Fruit fly (Drosophila melanogaster) whole organism, prepupa: ENCODE measurements around the gene Rdl.

Experiments
- Blimp-1 ChIP-seq: fragments of 200-800 bp; sonication (Bioruptor generic); optimal IDR thresholded peaks from 3 replicates; lab custom pipeline; 2017; ENCODE audit warnings: missing biosample characterization, missing genetic modification characterization, mild to moderate bottlenecking, moderate library complexity, missing genetic modification reagents
- CG16779 ChIP-seq: fragments of 200-800 bp; sonication (Bioruptor generic); optimal IDR thresholded peaks from 3 replicates; lab custom pipeline; 2017; ENCODE audit warnings: missing biosample characterization, mild to moderate bottlenecking, missing genetic modification characterization
- CG3032 ChIP-seq: fragments of 200-800 bp; optimal IDR thresholded peaks from 2 replicates; lab custom pipeline; 2019; ENCODE audit warnings: missing biosample characterization, mild to moderate bottlenecking, missing genetic modification characterization, moderate library complexity
- Eip75B ChIP-seq: fragments of 200-800 bp; sonication (Bioruptor generic); optimal IDR thresholded peaks from 3 replicates; lab custom pipeline; 2016; ENCODE audit warnings: missing biosample characterization, missing genetic modification characterization
- Eip78C ChIP-seq: fragments of 200-800 bp; sonication (Bioruptor generic); peaks from one replicate; lab custom pipeline; 2016; ENCODE audit warnings: missing biosample characterization, missing genetic modification characterization
- Eip93F ChIP-seq: fragments of 200-800 bp; sonication (Bioruptor generic); optimal IDR thresholded peaks from 2 replicates; lab custom pipeline; 2016; ENCODE audit warnings: missing biosample characterization, mild to moderate bottlenecking, missing genetic modification characterization
- Gug ChIP-seq: fragments of 200-800 bp; sonication (Bioruptor generic); IDR thresholded peaks from 2 replicates; pipeline ENCODE4 v1.3.6; 2022; ENCODE audit warnings: missing biosample characterization, missing genetic modification characterization
- Hr38 ChIP-seq: sonication (Bioruptor generic); optimal IDR thresholded peaks from 2 replicates; lab custom pipeline; 2016; ENCODE audit warnings: missing biosample characterization, missing genetic modification characterization
- Lpt ChIP-seq: fragments of 200-800 bp; sonication (Bioruptor generic); optimal IDR thresholded peaks from 3 replicates; lab custom pipeline; 2016; ENCODE audit warnings: missing biosample characterization, missing genetic modification characterization
- Met ChIP-seq: fragments of 200-800 bp; sonication (Bioruptor generic); optimal IDR thresholded peaks from 3 replicates; lab custom pipeline; 2016; ENCODE audit warnings: missing biosample characterization, missing genetic modification characterization
- OdsH ChIP-seq: fragments of 200-800 bp; sonication (Bioruptor generic); optimal IDR thresholded peaks from 3 replicates; lab custom pipeline; 2016; ENCODE audit warnings: missing biosample characterization, missing genetic modification characterization
- esn ChIP-seq: fragments of 200-800 bp; sonication (Bioruptor generic); optimal IDR thresholded peaks from 2 replicates; lab custom pipeline; 2016; ENCODE audit warnings: missing biosample characterization, mild to moderate bottlenecking, missing genetic modification characterization, moderate library complexity
- spab ChIP-seq: fragments of 200-800 bp; sonication (Bioruptor generic); optimal IDR thresholded peaks from 2 replicates; lab custom pipeline; 2017; ENCODE audit warnings: missing biosample characterization, mild to moderate bottlenecking, missing genetic modification characterization, missing genetic modification reagents

dm6 chr3L:9151183-9151786, 30.7 kb downstream of the Rdl start:
- TF ChIP-seq Hr38 (GFP tag; lab: Kevin White, UChicago) (no peak), Lpt (GFP tag; lab: Kevin White, UChicago) (no peak), Gug (GFP tag; lab: Robert Waterston, UW) (no peak), Blimp-1 (no peak), Met (no peak), CG16779 (tag; lab: Kevin White, UChicago) (no peak), Eip75B (no peak), esn (GFP tag; lab: Kevin White, UChicago) (no peak), spab (GFP tag; lab: Kevin White, UChicago) (no peak), OdsH (no peak), Eip93F (GFP tag; lab: Kevin White, UChicago) (no peak), CG3032 (no peak), Eip78C (GFP tag; lab: Kevin White, UChicago) (no peak)
